Worm (Caenorhabditis elegans): ENCODE results near the gene Y62H9A.14.

DNA sequence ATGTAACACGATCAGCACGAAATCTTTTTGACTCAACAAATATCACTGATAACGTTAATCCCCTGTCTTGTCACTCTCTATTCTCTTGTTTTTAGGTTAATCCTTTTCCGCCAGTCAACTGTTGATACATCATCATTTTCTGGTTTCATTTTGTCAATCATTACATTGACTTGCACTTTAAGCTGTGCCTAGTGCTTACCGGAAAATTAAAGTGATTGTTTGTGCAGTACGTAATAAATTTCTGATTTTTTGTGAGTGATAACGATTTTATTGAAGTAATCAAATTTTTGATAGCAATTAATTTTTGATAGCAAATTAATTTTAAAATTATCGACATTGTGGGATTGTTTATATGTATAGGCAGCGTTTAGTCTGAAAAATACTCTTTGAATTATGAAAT is 11.9 kb upstream of the Y62H9A.14 start:
- TF ChIP-seq zim-3 (tag; optimal IDR thresholded peaks at IDR 0.05) (no peak), ztf-22 (GFP tag; optimal IDR thresholded peaks at IDR 0.05) (no peak), snpc-1.1 (tag; optimal IDR thresholded peaks at IDR 0.05; ENCODE audit: insufficient read depth) (no peak), K12H6.12 (tag; optimal IDR thresholded peaks at IDR 0.05) (no peak)

All from whole organism, young adult.